Worm (Caenorhabditis elegans): Measurements from ENCODE around the gene dgk-1.
A peak's percentile ranks its signal among the peaks of the same experiment; 100 is the strongest.

Gene dgk-1

ce11 chrX:980252-981009 lies 10.8 kb downstream of the dgk-1 start, which contains the start of gene C44C1.1:
TSS of gene C44C1.1 (plus strand) at chrX:980776.
- TF ChIP-seq ztf-11 (tag; optimal IDR thresholded peaks at IDR 0.05) (no peak), elt-1 (tag; optimal IDR thresholded peaks at IDR 0.05; ENCODE audit: borderline replicate concordance, insufficient read depth) (peak; percentile 63)

DNA sequence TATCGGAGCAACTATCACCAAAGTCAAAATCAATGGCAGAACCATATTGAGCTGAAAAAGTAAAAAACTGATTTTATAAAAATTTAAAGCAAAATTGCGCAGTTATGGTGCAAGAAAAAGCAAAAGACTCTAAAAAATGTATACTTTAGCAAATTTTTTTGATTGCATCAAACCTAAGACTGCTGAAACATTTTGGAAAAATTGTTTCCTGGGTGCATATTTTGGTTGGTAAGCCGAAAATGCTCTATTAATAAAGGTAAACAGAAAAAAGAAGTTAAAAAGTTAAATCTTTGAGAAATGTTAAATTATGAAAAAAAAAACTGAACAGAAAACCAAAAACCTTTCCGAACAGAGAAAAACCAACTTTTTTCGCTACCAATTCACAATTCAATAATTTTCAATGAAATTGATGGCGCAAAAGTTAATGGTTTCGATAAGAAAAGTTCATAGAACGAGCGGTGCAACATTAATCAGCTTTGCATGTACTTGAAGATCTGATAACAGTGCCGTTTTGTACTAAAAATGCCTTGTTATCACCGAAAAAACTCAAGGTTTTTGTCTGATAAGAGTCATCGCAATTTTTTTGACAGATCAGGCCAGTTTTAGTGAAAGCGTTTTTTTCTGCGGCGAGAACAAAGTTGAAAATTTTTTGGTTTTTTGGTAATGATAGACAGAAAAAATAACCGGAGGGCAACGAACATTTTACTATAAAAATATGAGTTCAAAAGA lies 13.1 kb downstream of the dgk-1 start, which contains the start of gene abhd-3.2:
Gene abhd-3.2, minus strand, starts transcription at position 51 of the 729 bp plus-strand sequence.
- TF ChIP-seq unc-120 (tag; optimal IDR thresholded peaks at IDR 0.05; ENCODE audit: poor library complexity, severe bottlenecking) = no peak
- TF ChIP-seq mep-1 (tag; optimal IDR thresholded peaks at IDR 0.05) = no peak
- no peak for TF ChIP-seq tbx-8 (GFP tag; optimal IDR thresholded peaks at IDR 0.05)
- no peak for TF ChIP-seq flh-1 (GFP tag; optimal IDR thresholded peaks at IDR 0.05)
- TF ChIP-seq ceh-43 (GFP tag; optimal IDR thresholded peaks at IDR 0.05) = no peak
- TF ChIP-seq snpc-4 (tag; optimal IDR thresholded peaks at IDR 0.05) = no peak
- no peak for TF ChIP-seq elt-1 (tag; optimal IDR thresholded peaks at IDR 0.05; ENCODE audit: borderline replicate concordance, insufficient read depth)
- TF ChIP-seq ceh-39 (tag; optimal IDR thresholded peaks at IDR 0.05) = no peak
- TF ChIP-seq ceh-83 (GFP tag; optimal IDR thresholded peaks at IDR 0.05) = no peak
- TF ChIP-seq ham-2 (GFP tag; optimal IDR thresholded peaks at IDR 0.05) = no peak
- TF ChIP-seq ztf-11 (tag; optimal IDR thresholded peaks at IDR 0.05) = no peak
- TF ChIP-seq lin-13 (tag; optimal IDR thresholded peaks at IDR 0.05) = no peak
- no peak for TF ChIP-seq drap-1 (GFP tag; optimal IDR thresholded peaks at IDR 0.05)

DNA sequence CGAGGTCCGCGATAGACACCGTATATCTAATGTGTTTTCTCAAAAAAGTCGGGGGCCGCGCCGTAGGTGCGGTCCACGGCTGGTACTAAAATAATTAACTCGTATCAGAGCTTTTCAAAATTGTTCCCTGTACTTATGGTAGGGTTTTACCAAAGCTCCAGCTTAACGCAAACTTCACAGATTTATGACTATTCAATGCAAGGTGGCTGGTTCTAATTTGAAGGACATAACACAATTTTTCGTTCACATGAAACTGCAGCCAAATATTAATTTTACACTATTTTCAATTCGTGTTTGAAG lies 16.1 kb downstream of the dgk-1 start:
- TF ChIP-seq zip-8 (tag; optimal IDR thresholded peaks at IDR 0.05) (no peak), M03D4.4 (tag; optimal IDR thresholded peaks at IDR 0.05) (no peak), bed-3 (GFP tag; optimal IDR thresholded peaks at IDR 0.05) (no peak), elt-3 (tag; optimal IDR thresholded peaks at IDR 0.05) (no peak), unc-120 (tag; optimal IDR thresholded peaks at IDR 0.05; ENCODE audit: poor library complexity, severe bottlenecking) (no peak), elt-1 (tag; optimal IDR thresholded peaks at IDR 0.05; ENCODE audit: borderline replicate concordance, insufficient read depth) (no peak), ceh-39 (tag; optimal IDR thresholded peaks at IDR 0.05) (no peak), ztf-11 (tag; optimal IDR thresholded peaks at IDR 0.05) (no peak), nhr-28 (tag; optimal IDR thresholded peaks at IDR 0.05) (no peak), unc-39 (tag; optimal IDR thresholded peaks at IDR 0.05) (no peak), nhr-76 (tag; optimal IDR thresholded peaks at IDR 0.05) (no peak), nhr-237 (tag; optimal IDR thresholded peaks at IDR 0.05) (no peak), lsy-2 (tag; optimal IDR thresholded peaks at IDR 0.05) (no peak), flh-1 (GFP tag; optimal IDR thresholded peaks at IDR 0.05) (no peak), ham-2 (GFP tag; optimal IDR thresholded peaks at IDR 0.05) (no peak)

ce11 chrX:974499-975235 lies 16.6 kb downstream of the dgk-1 start, which contains the start of gene vps-45:
TSS of gene vps-45 (minus strand) at chrX:974848.
- TF ChIP-seq mls-2 (tag; optimal IDR thresholded peaks at IDR 0.05) = peak; percentile 16
- TF ChIP-seq unc-62 (GFP tag; optimal IDR thresholded peaks at IDR 0.05) = no peak
- no peak for TF ChIP-seq cnd-1 (tag; optimal IDR thresholded peaks at IDR 0.05)
- TF ChIP-seq ces-1 (GFP tag; optimal IDR thresholded peaks at IDR 0.05) = peak; percentile 44
- no peak for TF ChIP-seq hlh-1 (tag; optimal IDR thresholded peaks at IDR 0.05)
- no peak for TF ChIP-seq drap-1 (GFP tag; optimal IDR thresholded peaks at IDR 0.05)
- peak; percentile 26 for TF ChIP-seq lin-32 (GFP tag; optimal IDR thresholded peaks at IDR 0.05)
- no peak for TF ChIP-seq ztf-11 (tag; optimal IDR thresholded peaks at IDR 0.05)
- no peak for TF ChIP-seq mep-1 (tag; optimal IDR thresholded peaks at IDR 0.05)
- TF ChIP-seq ceh-83 (GFP tag; optimal IDR thresholded peaks at IDR 0.05) = no peak
- TF ChIP-seq nhr-2 (tag; optimal IDR thresholded peaks at IDR 0.05) = no peak
- TF ChIP-seq lsy-2 (tag; optimal IDR thresholded peaks at IDR 0.05) = peak; percentile 32
- TF ChIP-seq nhr-12 (tag; optimal IDR thresholded peaks at IDR 0.05) = no peak
- no peak for TF ChIP-seq snpc-4 (tag; optimal IDR thresholded peaks at IDR 0.05)
- peak; percentile 37 for TF ChIP-seq ham-2 (GFP tag; optimal IDR thresholded peaks at IDR 0.05)
- TF ChIP-seq nhr-237 (tag; optimal IDR thresholded peaks at IDR 0.05) = no peak
- TF ChIP-seq unc-120 (tag; optimal IDR thresholded peaks at IDR 0.05; ENCODE audit: poor library complexity, severe bottlenecking) = peak; percentile 8
- no peak for TF ChIP-seq nhr-76 (tag; optimal IDR thresholded peaks at IDR 0.05)
- no peak for TF ChIP-seq elt-3 (tag; optimal IDR thresholded peaks at IDR 0.05)
- no peak for TF ChIP-seq elt-1 (tag; optimal IDR thresholded peaks at IDR 0.05; ENCODE audit: borderline replicate concordance, insufficient read depth)
- TF ChIP-seq blmp-1 (tag; optimal IDR thresholded peaks at IDR 0.05) = no peak
- no peak for TF ChIP-seq mab-5 (tag; optimal IDR thresholded peaks at IDR 0.05)
- TF ChIP-seq sptf-1 (tag; optimal IDR thresholded peaks at IDR 0.05) = no peak
